Worm (Caenorhabditis elegans) whole organism, mixed stage, embryonic: Measurements from ENCODE around the gene T05A8.1.

Experiments
- ceh-83 ChIP-seq: fragments of 200-800 bp; sonication (Bioruptor generic); optimal IDR thresholded peaks from 2 replicates; lab custom pipeline; 2018; ENCODE audit warnings: mild to moderate bottlenecking, missing genetic modification characterization, missing compliant biosample characterization
- lin-32 ChIP-seq: fragments of 200-800 bp; sonication (Bioruptor generic); optimal IDR thresholded peaks from 2 replicates; lab custom pipeline; 2018; ENCODE audit warnings: mild to moderate bottlenecking, missing genetic modification characterization, missing compliant biosample characterization
- nhr-12 ChIP-seq: fragments of 150-350 bp; optimal IDR thresholded peaks from 2 replicates; lab custom pipeline; 2014; ENCODE audit warnings: missing biosample characterization, missing genetic modification characterization
- nhr-28 ChIP-seq: fragments of 150-350 bp; optimal IDR thresholded peaks from 2 replicates; lab custom pipeline; 2014; ENCODE audit warnings: missing biosample characterization, missing genetic modification characterization
- snpc-4 ChIP-seq: fragments of 150-350 bp; optimal IDR thresholded peaks from 2 replicates; lab custom pipeline; 2014; ENCODE audit warnings: missing biosample characterization, missing genetic modification characterization

- TF ChIP-seq ceh-83 (no peak), lin-32 (no peak), nhr-12 (tag; lab: Kevin White, UChicago) (no peak), snpc-4 (tag; lab: Kevin White, UChicago) (no peak), nhr-28 (tag; lab: Kevin White, UChicago) (no peak)
Observed at ce11 chrII:2747956-2748621, 38.2 kb upstream of the T05A8.1 start.
